Worm (Caenorhabditis elegans) whole organism, young adult: Measurements from ENCODE around the gene ver-4.
A peak's percentile ranks its signal among the peaks of the same experiment; 100 is the strongest.

ENCODE experiments used
- ZK185.1 ChIP-seq: sonication (generic microtip); optimal IDR thresholded peaks from 2 replicates; lab custom pipeline; 2016; ENCODE audit warnings: mild to moderate bottlenecking, missing genetic modification characterization, missing compliant biosample characterization; ENCODE audit not compliant: poor library complexity, severe bottlenecking
- hmg-1.2 ChIP-seq: fragments of 200-800 bp; sonication (Bioruptor generic); IDR thresholded peaks from 2 replicates; pipeline ENCODE4 v1.3.6; 2022; ENCODE audit warnings: missing genetic modification reagents, missing genetic modification characterization, missing compliant biosample characterization
- nhr-80 ChIP-seq: sonication (generic microtip); optimal IDR thresholded peaks from 2 replicates; lab custom pipeline; 2016; ENCODE audit warnings: missing genetic modification characterization, missing compliant biosample characterization

Gene ver-4

ce11 chrX:11036114-11037087, 54.2 kb downstream of the ver-4 start:
- no peak for TF ChIP-seq ZK185.1 (tag; lab: Kevin White, UChicago)
- peak; percentile 53 for TF ChIP-seq nhr-80 (tag; lab: Kevin White, UChicago)
- peak; percentile 20; the same call in 1 of the 2 replicates for TF ChIP-seq hmg-1.2 (GFP tag; lab: Robert Waterston, UW)
